Worm (Caenorhabditis elegans): ENCODE results near the gene T22G5.1.
A peak's percentile ranks its signal among the peaks of the same experiment; 100 is the strongest.

Gene T22G5.1

DNA sequence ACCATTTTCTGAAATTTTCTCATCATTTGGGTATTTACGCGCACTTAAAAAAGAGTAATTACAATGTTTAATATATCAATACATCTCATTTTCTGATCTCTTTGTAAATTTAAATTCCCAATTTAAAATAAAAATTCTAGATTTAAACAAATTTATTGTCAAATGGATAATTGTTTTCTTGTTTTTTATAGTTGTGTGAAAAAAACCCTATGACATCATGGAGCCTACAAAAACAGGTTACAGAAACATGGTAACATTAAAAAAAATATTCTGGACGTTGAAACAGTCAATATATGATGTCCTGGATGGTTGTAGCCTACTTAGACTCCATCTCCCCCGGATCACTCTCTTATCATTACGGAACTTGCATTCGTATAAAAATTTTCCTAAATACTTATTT lies 12.9 kb downstream of the T22G5.1 start, which contains the start of gene spp-12:
Gene spp-12, plus strand, starts transcription at position 301 of the 400 bp plus-strand sequence.
- TF ChIP-seq C16A3.4 (tag; optimal IDR thresholded peaks at IDR 0.05) (no peak), irx-1 (tag; optimal IDR thresholded peaks at IDR 0.05) (no peak), hpl-2 (GFP tag; optimal IDR thresholded peaks at IDR 0.05) (no peak), unc-86 (tag; optimal IDR thresholded peaks at IDR 0.05) (no peak), efl-1 (optimal IDR thresholded peaks at IDR 0.05) (no peak), efl-1 (GFP tag; optimal IDR thresholded peaks at IDR 0.05 in 1 of 2) (peak in 1 of 2 experiments; percentile 6), dpl-1 (GFP tag; optimal IDR thresholded peaks at IDR 0.05) (no peak), ztf-4 (tag; optimal IDR thresholded peaks at IDR 0.05) (no peak)

DNA sequence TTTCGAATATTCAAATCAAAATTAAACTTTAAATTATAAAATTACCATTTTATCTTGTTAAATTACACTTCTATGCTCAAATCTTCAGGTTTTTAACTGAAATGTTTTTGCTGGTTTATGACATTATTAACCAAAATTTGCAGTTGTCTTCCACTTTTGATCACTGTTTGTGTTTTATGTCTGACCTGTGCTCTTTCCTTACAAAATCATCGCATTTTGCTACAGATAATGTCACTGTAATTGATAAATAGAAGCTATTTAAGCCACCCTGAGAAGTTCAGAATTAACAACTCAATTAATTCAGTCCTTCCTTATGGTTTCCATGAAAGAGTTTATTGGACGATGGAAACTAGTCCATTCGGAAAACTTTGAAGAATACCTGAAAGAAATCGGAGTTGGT lies 13.8 kb downstream of the T22G5.1 start, which contains the start of gene lbp-8:
Gene lbp-8, plus strand, starts transcription at position 301 of the 400 bp plus-strand sequence.
- TF ChIP-seq nhr-47 (tag; optimal IDR thresholded peaks at IDR 0.05) (no peak), snu-23 (GFP tag; optimal IDR thresholded peaks at IDR 0.05) (no peak), unc-98 (GFP tag; IDR thresholded peaks at IDR 0.05) (no peak), tbx-2 (tag; optimal IDR thresholded peaks at IDR 0.05) (no peak), ama-1 (optimal IDR thresholded peaks at IDR 0.05) (no peak), nhr-237 (tag; optimal IDR thresholded peaks at IDR 0.05) (no peak)

DNA sequence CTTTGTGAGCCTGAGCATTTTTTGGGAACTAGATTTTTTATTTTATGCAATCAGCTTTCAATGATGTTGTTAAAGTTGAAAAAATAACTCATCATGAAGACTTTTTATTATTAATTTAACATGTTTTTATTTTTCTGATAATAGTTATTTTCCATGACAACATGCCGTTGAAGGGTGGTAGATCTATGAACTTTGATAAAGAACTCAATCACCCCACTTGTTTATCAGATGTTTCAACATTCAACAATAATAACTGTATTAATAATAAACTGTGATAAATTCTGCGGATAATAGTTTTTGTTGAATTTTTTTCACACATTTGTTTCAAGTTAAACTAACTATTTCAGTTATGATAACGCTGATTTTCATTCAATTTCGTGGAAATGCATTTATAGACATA lies 14.9 kb downstream of the T22G5.1 start:
- TF ChIP-seq blmp-1 (tag; optimal IDR thresholded peaks at IDR 0.05) (no peak), rnt-1 (tag; optimal IDR thresholded peaks at IDR 0.05) (no peak), efl-1 (optimal IDR thresholded peaks at IDR 0.05) (no peak), efl-1 (GFP tag; optimal IDR thresholded peaks at IDR 0.05 in 1 of 2) (no peak), fkh-10 (GFP tag; optimal IDR thresholded peaks at IDR 0.05) (no peak), lin-39 (tag; optimal IDR thresholded peaks at IDR 0.05) (no peak), xbp-1 (tag; optimal IDR thresholded peaks at IDR 0.05) (no peak), nhr-85 (tag) (peak; percentile 63), nhr-19 (GFP tag; conservative IDR thresholded peaks at IDR 0.05) (0 out of 2 replicates have a peak, but pooled peaks have one; percentile 13), ama-1 (optimal IDR thresholded peaks at IDR 0.05) (no peak), swsn-7 (tag; optimal IDR thresholded peaks at IDR 0.05) (no peak), zag-1 (tag; optimal IDR thresholded peaks at IDR 0.05) (no peak), unc-62 (GFP tag; optimal IDR thresholded peaks at IDR 0.05) (no peak), isw-1 (GFP tag; IDR thresholded peaks at IDR 0.05) (no peak), unc-130 (tag; optimal IDR thresholded peaks at IDR 0.05) (no peak), efl-3 (GFP tag; optimal IDR thresholded peaks at IDR 0.05) (no peak), ceh-63 (GFP tag; optimal IDR thresholded peaks at IDR 0.05) (no peak), Y116A8C.19 (tag; optimal IDR thresholded peaks at IDR 0.05; ENCODE audit: borderline replicate concordance) (no peak), lin-14 (GFP tag; optimal IDR thresholded peaks at IDR 0.05) (no peak), pag-3 (tag; optimal IDR thresholded peaks at IDR 0.05; ENCODE audit: borderline replicate concordance, insufficient read depth) (no peak), hpl-2 (GFP tag; optimal IDR thresholded peaks at IDR 0.05) (no peak), ets-5 (GFP tag; IDR thresholded peaks at IDR 0.05) (no peak), mep-1 (tag; optimal IDR thresholded peaks at IDR 0.05) (no peak), aha-1 (tag; optimal IDR thresholded peaks at IDR 0.05) (no peak), nhr-20 (tag; optimal IDR thresholded peaks at IDR 0.05) (peak; percentile 33), nhr-71 (tag; optimal IDR thresholded peaks at IDR 0.05) (peak; percentile 40), elt-2 (tag; optimal IDR thresholded peaks at IDR 0.05) (peak; percentile 59)

DNA sequence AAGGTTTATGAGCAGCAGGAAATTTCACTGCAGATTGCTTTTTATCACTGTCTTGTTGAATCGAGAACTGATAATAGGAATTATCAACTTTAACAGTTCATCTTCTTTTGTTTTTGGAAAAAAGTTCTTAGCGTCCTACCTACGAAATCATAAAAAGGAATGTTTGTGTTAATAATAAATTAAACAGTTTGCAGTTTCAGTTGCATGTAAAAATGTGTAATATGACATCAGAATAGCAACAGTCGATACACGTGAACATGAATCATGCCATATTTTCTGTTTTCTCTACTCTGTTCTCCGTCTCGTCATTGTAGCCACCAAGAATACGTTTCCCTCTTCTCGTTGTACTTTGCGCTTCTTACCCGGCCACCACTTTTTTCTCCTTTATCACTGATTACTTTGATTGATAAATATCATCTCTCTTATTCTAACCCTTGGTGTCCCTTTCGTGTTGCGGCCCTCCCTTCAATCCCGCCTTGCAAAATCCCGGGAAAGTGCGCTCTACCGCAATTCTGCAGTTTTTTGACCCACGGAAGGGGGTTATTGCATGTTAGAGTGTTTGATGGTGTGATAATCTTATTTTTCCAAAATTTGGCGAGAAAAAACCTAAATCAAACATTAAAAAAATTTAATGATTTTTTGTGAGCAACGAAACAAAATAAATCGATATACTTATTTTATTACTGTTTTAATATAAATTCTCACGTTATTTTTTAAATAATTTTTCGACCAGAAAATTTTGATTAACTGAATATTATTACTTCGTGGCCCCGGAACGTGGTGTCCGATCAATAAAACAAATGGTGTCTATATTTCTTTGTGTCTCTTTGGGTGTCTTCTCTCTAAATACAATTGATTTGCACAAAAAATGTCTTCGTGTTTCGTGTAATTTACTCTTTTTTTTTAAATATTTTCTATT lies 16.1 kb downstream of the T22G5.1 start, which contains the start of gene sptl-3:
Gene sptl-3, plus strand, starts transcription at position 869 of the 919 bp plus-strand sequence.
- TF ChIP-seq mdl-1 (tag; optimal IDR thresholded peaks at IDR 0.05) (peak in 1 of 2 experiments; percentile 61), egl-13 (tag; optimal IDR thresholded peaks at IDR 0.05) (no peak), ceh-90 (tag; optimal IDR thresholded peaks at IDR 0.05) (no peak), unc-62 (GFP tag; optimal IDR thresholded peaks at IDR 0.05) (no peak), ceh-88 (GFP tag; IDR thresholded peaks at IDR 0.05) (no peak), lin-35 (GFP tag; optimal IDR thresholded peaks at IDR 0.05) (peak; percentile 23 to 57), skn-1 (tag; optimal IDR thresholded peaks at IDR 0.05) (peak; percentile 48), elt-2 (tag; optimal IDR thresholded peaks at IDR 0.05) (peak; percentile 77), fos-1 (tag; optimal IDR thresholded peaks at IDR 0.05) (no peak), vab-15 (tag; optimal IDR thresholded peaks at IDR 0.05) (no peak), rnt-1 (tag; optimal IDR thresholded peaks at IDR 0.05) (peak; percentile 43), dpl-1 (GFP tag; optimal IDR thresholded peaks at IDR 0.05) (peak in 2 of 3 experiments; percentile 22 to 55), swsn-7 (tag; optimal IDR thresholded peaks at IDR 0.05) (no peak), nhr-85 (tag) (peak; percentile 77), efl-3 (GFP tag; optimal IDR thresholded peaks at IDR 0.05) (no peak), tbx-2 (tag; optimal IDR thresholded peaks at IDR 0.05) (peak; percentile 44), hlh-17 (GFP tag; optimal IDR thresholded peaks at IDR 0.05; ENCODE audit: borderline replicate concordance) (no peak), nhr-20 (tag; optimal IDR thresholded peaks at IDR 0.05) (peak; percentile 68)

Measured in whole organism, L1 larva.